Fruit fly (Drosophila melanogaster): Measurements from ENCODE around the gene Leash.

Leash gene

DNA sequence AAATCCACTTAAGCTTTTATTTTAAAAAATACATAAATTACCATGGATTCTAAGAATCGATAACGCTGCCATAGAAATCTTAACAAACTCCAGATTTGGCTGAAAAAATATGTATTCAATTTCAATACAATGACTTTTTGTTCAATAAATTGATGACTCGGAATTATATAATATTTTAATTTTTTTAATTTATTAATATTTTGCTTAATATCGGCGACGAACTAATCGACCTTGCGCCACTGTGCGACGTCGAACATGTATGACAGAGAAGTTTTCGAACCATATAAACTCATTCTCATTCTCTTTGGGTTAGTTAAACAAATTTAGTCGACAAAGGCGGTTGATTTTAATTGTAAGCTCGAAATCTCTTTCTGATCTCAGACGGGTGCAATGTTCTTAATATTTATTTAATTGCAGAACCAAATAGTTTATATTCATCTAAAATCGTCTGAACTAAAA is 35.8 kb upstream of the Leash start, which contains the start of gene CG42394:
Gene CG42394 (plus strand): TSS at position 311 of the 459 bp plus-strand sequence.
- TF ChIP-seq Hr38 (GFP tag; optimal IDR thresholded peaks at IDR 0.05) = no peak
- TF ChIP-seq Lpt (GFP tag; optimal IDR thresholded peaks at IDR 0.05) = peak; percentile 93
- TF ChIP-seq CG10631 (GFP tag; optimal IDR thresholded peaks at IDR 0.05) = peak; percentile 92
- TF ChIP-seq Eip93F (GFP tag; optimal IDR thresholded peaks at IDR 0.05) = peak; percentile 90
- TF ChIP-seq CG11902 (GFP tag; optimal IDR thresholded peaks at IDR 0.05) = peak; percentile 71
- TF ChIP-seq Sox15 (GFP tag; optimal IDR thresholded peaks at IDR 0.05) = peak; percentile 55
- TF ChIP-seq fkh (GFP tag; optimal IDR thresholded peaks at IDR 0.05) = peak; percentile 30
- TF ChIP-seq ss (GFP tag; optimal IDR thresholded peaks at IDR 0.05) = peak; percentile 89 to 92
- TF ChIP-seq CG3919 (GFP tag; optimal IDR thresholded peaks at IDR 0.05) = peak; percentile 95
- peak; percentile 90 for TF ChIP-seq Smox (GFP tag; optimal IDR thresholded peaks at IDR 0.05)
- peak; percentile 94 for TF ChIP-seq CG11762 (GFP tag; optimal IDR thresholded peaks at IDR 0.05; ENCODE audit: insufficient read depth)
- TF ChIP-seq CG8119 (GFP tag; IDR thresholded peaks at IDR 0.05) = peak; percentile 96
- peak; percentile 96 for TF ChIP-seq CG16779 (tag; optimal IDR thresholded peaks at IDR 0.05)
- peak; percentile 89 for TF ChIP-seq CG8632 (GFP tag; optimal IDR thresholded peaks at IDR 0.05)
- peak; percentile 93 for TF ChIP-seq CG11294 (GFP tag; IDR thresholded peaks at IDR 0.05)
- peak; percentile 88 for TF ChIP-seq Sox14 (GFP tag; optimal IDR thresholded peaks at IDR 0.05)
- peak; percentile 91 for TF ChIP-seq Met (GFP tag; optimal IDR thresholded peaks at IDR 0.05)
- peak; percentile 87 for TF ChIP-seq dsx (GFP tag; optimal IDR thresholded peaks at IDR 0.05; ENCODE audit: poor library complexity, severe bottlenecking)
- TF ChIP-seq fd85E (GFP tag; optimal IDR thresholded peaks at IDR 0.05) = peak; percentile 81
- peak; percentile 86 for TF ChIP-seq CG7368 (GFP tag; optimal IDR thresholded peaks at IDR 0.05)
- peak; percentile 94 for TF ChIP-seq Gug (GFP tag; IDR thresholded peaks at IDR 0.05)
- TF ChIP-seq CG32006 (GFP tag; optimal IDR thresholded peaks at IDR 0.05) = peak; percentile 96
- TF ChIP-seq Sox102F (GFP tag; optimal IDR thresholded peaks at IDR 0.05) = peak; percentile 91
- TF ChIP-seq Hr39 (GFP tag; optimal IDR thresholded peaks at IDR 0.05) = peak; percentile 69
- TF ChIP-seq salr (GFP tag; optimal IDR thresholded peaks at IDR 0.05) = peak; percentile 83 to 94
- peak; percentile 92 for TF ChIP-seq OdsH (GFP tag; optimal IDR thresholded peaks at IDR 0.05)
- TF ChIP-seq CG4318 (GFP tag; optimal IDR thresholded peaks at IDR 0.05) = peak; percentile 92
- peak; percentile 83 for TF ChIP-seq lz (GFP tag; optimal IDR thresholded peaks at IDR 0.05)
- peak; percentile 92 for TF ChIP-seq topi (GFP tag; optimal IDR thresholded peaks at IDR 0.05)
- peak; percentile 86 for TF ChIP-seq CG1621 (tag; optimal IDR thresholded peaks at IDR 0.05)
- peak; percentile 95 for TF ChIP-seq eg (GFP tag; IDR thresholded peaks at IDR 0.05)
- peak; percentile 84 for TF ChIP-seq CG6792 (GFP tag; optimal IDR thresholded peaks at IDR 0.05)
- TF ChIP-seq CG6276 (GFP tag; optimal IDR thresholded peaks at IDR 0.05) = peak; percentile 97
- TF ChIP-seq Hr4 (GFP tag; optimal IDR thresholded peaks at IDR 0.05) = peak; percentile 91
- peak; percentile 77 for TF ChIP-seq Blimp-1 (GFP tag; optimal IDR thresholded peaks at IDR 0.05)
- TF ChIP-seq Ets96B (tag; optimal IDR thresholded peaks at IDR 0.05) = peak; percentile 98
- TF ChIP-seq esn (GFP tag; optimal IDR thresholded peaks at IDR 0.05) = peak; percentile 92
- TF ChIP-seq cyc (GFP tag; optimal IDR thresholded peaks at IDR 0.05) = peak; percentile 77
- TF ChIP-seq CG8319 (GFP tag; optimal IDR thresholded peaks at IDR 0.05) = peak; percentile 70
- TF ChIP-seq pdm3 (GFP tag; optimal IDR thresholded peaks at IDR 0.05) = peak; percentile 89
- TF ChIP-seq Eip78C (GFP tag) = peak; percentile 97
- peak; percentile 93 for TF ChIP-seq svp (GFP tag)
- peak; percentile 78 for TF ChIP-seq fd59A (GFP tag; optimal IDR thresholded peaks at IDR 0.05)
- peak; percentile 93 for TF ChIP-seq CG3032 (tag; optimal IDR thresholded peaks at IDR 0.05)
- TF ChIP-seq CG6808 (GFP tag; optimal IDR thresholded peaks at IDR 0.05) = peak; percentile 87
- TF ChIP-seq achi (GFP tag; optimal IDR thresholded peaks at IDR 0.05) = peak; percentile 92
- peak; percentile 95 for TF ChIP-seq CG6163 (GFP tag; IDR thresholded peaks at IDR 0.05)
- peak; percentile 86 for TF ChIP-seq Eip75B (GFP tag; optimal IDR thresholded peaks at IDR 0.05)
- TF ChIP-seq Ets21C (GFP tag; optimal IDR thresholded peaks at IDR 0.05) = peak; percentile 69
- peak; percentile 77 for TF ChIP-seq CG31627 (GFP tag; optimal IDR thresholded peaks at IDR 0.05)
- peak; percentile 95 for TF ChIP-seq spab (GFP tag; optimal IDR thresholded peaks at IDR 0.05)
- TF ChIP-seq CG10669 (GFP tag; optimal IDR thresholded peaks at IDR 0.05) = peak; percentile 94
